Fruit fly (Drosophila melanogaster): Measurements from ENCODE around the gene Pa1.

DNA sequence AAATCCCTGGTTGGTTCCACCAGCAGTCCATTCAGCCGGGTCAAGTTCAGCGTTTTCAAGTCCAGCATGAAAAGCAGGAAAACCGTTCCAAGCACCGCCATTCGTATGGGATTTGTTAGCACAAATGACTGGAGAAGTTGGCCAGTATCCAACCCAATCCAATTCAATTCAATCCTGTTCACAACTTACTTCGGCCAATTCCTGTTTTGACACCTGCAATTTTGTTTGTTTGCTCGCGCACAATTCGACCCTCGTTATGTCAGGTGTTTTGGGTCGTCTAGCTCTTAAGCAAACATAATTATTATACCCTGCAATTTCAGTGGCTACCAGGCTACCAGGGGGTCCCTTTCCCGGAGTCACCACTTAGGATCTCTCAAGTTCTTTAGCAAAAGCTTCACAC, 47.9 kb upstream of the Pa1 start, which contains the start of gene Ir10a:
- TF ChIP-seq psq (GFP tag; optimal IDR thresholded peaks at IDR 0.05): no peak
- no peak for TF ChIP-seq usp (GFP tag; optimal IDR thresholded peaks at IDR 0.05)
- TF ChIP-seq br (GFP tag; optimal IDR thresholded peaks at IDR 0.05): no peak
- no peak for TF ChIP-seq Abd-B (GFP tag; optimal IDR thresholded peaks at IDR 0.05)
- no peak for TF ChIP-seq Myc (optimal IDR thresholded peaks at IDR 0.05)
- no peak for TF ChIP-seq GATAd (GFP tag; optimal IDR thresholded peaks at IDR 0.05)
- TF ChIP-seq Vsx2 (GFP tag; optimal IDR thresholded peaks at IDR 0.05; ENCODE audit: partially characterized antibody): no peak
- no peak for TF ChIP-seq foxo (GFP tag; optimal IDR thresholded peaks at IDR 0.05)

All from whole organism, wandering third instar larva.